Fruit fly (Drosophila melanogaster) Kc167 (cell line): ENCODE data around the gene CG12783.

Source experiments
- Myc ChIP-seq: fragments of >200 bp; optimal IDR thresholded peaks from 2 replicates; lab custom pipeline; 2017; ENCODE audit warnings: missing external identifiers
- Sin3A ChIP-seq: fragments of >200 bp; optimal IDR thresholded peaks from 2 replicates; lab custom pipeline; 2018; ENCODE audit warnings: missing external identifiers
- h ChIP-seq: fragments of >200 bp; optimal IDR thresholded peaks from 3 replicates; lab custom pipeline; 2018; ENCODE audit warnings: missing external identifiers
- psq ChIP-seq: fragments of >200 bp; optimal IDR thresholded peaks from 2 replicates; lab custom pipeline; 2017; ENCODE audit warnings: missing external identifiers
- ttk ChIP-seq: sonication (Bioruptor generic); optimal IDR thresholded peaks from 2 replicates; lab custom pipeline; 2017; ENCODE audit warnings: missing external identifiers

- TF ChIP-seq psq (lab: Kevin White, UChicago) (no peak), h (lab: Kevin White, UChicago) (no peak), Sin3A (lab: Kevin White, UChicago) (no peak), ttk (lab: Kevin White, UChicago) (no peak), Myc (lab: Kevin White, UChicago) (no peak)
These were observed 38.9 kb upstream of the CG12783 start, which contains the start of gene CG14907 for dm6 chr3R:16652091-16652490.
